Fruit fly (Drosophila melanogaster) whole organism, embryonic: ENCODE results near the gene Ctr9.

Experiments
- CG12942 ChIP-seq: fragments of 200-800 bp; sonication (Bioruptor generic); optimal IDR thresholded peaks from 3 replicates; lab custom pipeline; 2016; ENCODE audit warnings: missing biosample characterization, missing genetic modification characterization
- CG14014 ChIP-seq: fragments of 200-800 bp; sonication (Bioruptor generic); IDR thresholded peaks from 2 replicates; pipeline ENCODE4 v1.3.6; 2022; ENCODE audit warnings: missing biosample characterization, missing genetic modification characterization
- CG15479 ChIP-seq: fragments of 200-800 bp; sonication (Bioruptor generic); optimal IDR thresholded peaks from 3 replicates; lab custom pipeline; 2019; ENCODE audit warnings: missing biosample characterization, mild to moderate bottlenecking, missing genetic modification characterization, moderate library complexity
- CG1602 ChIP-seq: fragments of 200-800 bp; sonication (Bioruptor generic); optimal IDR thresholded peaks from 3 replicates; lab custom pipeline; 2016; ENCODE audit warnings: missing biosample characterization, missing genetic modification characterization
- CG16779 ChIP-seq: fragments of 200-800 bp; sonication (Bioruptor generic); IDR thresholded peaks from 2 replicates; pipeline ENCODE4 v1.3.6; 2022; ENCODE audit warnings: missing biosample characterization, missing genetic modification characterization
- CG16813 ChIP-seq: fragments of 200-800 bp; sonication (Bioruptor generic); IDR thresholded peaks from 3 replicates; pipeline ENCODE4 v1.3.6; 2022; ENCODE audit warnings: missing biosample characterization, missing genetic modification characterization; ENCODE audit not compliant: partially characterized antibody
- CG17359 ChIP-seq: fragments of 200-800 bp; sonication (Bioruptor generic); optimal IDR thresholded peaks from 3 replicates; lab custom pipeline; 2018; ENCODE audit warnings: missing biosample characterization, mild to moderate bottlenecking, missing genetic modification characterization, moderate library complexity
- CG17829 ChIP-seq: fragments of 200-800 bp; optimal IDR thresholded peaks from 2 replicates; lab custom pipeline; 2019; ENCODE audit warnings: missing biosample characterization, mild to moderate bottlenecking, missing genetic modification characterization, moderate library complexity
- CG18262 ChIP-seq: fragments of 200-800 bp; optimal IDR thresholded peaks from 3 replicates; lab custom pipeline; 2019; ENCODE audit warnings: missing biosample characterization, mild to moderate bottlenecking, missing genetic modification characterization, moderate library complexity
- CG2202 ChIP-seq: fragments of 200-800 bp; sonication (Bioruptor generic); optimal IDR thresholded peaks from 2 replicates; lab custom pipeline; 2018; ENCODE audit warnings: missing biosample characterization, mild to moderate bottlenecking, missing genetic modification characterization
- CG2889 ChIP-seq: fragments of 200-800 bp; sonication (Bioruptor generic); IDR thresholded peaks from 3 replicates; pipeline ENCODE4 v1.3.6; 2022; ENCODE audit warnings: missing biosample characterization, missing genetic modification characterization
- CG33557 ChIP-seq: fragments of 200-800 bp; sonication (Bioruptor generic); optimal IDR thresholded peaks from 2 replicates; lab custom pipeline; 2019; ENCODE audit warnings: missing biosample characterization, mild to moderate bottlenecking, missing genetic modification characterization, moderate library complexity
- CG34224 ChIP-seq: fragments of 200-800 bp; sonication (Bioruptor generic); IDR thresholded peaks from 3 replicates; pipeline ENCODE4 v1.3.6; 2022; ENCODE audit warnings: missing biosample characterization, missing genetic modification characterization; ENCODE audit not compliant: partially characterized antibody
- CG34422 ChIP-seq: fragments of 200-800 bp; sonication (Bioruptor generic); IDR thresholded peaks from 3 replicates; pipeline ENCODE4 v1.3.6; 2022; ENCODE audit warnings: missing biosample characterization, missing genetic modification characterization
- CG4820 ChIP-seq: fragments of 200-800 bp; sonication (Bioruptor generic); optimal IDR thresholded peaks from 3 replicates; lab custom pipeline; 2016; ENCODE audit warnings: missing biosample characterization, missing genetic modification characterization
- CG7556 ChIP-seq: fragments of 200-800 bp; sonication (Bioruptor generic); optimal IDR thresholded peaks from 2 replicates; lab custom pipeline; 2017; ENCODE audit warnings: missing biosample characterization, mild to moderate bottlenecking, missing genetic modification characterization
- CG7963 ChIP-seq: fragments of 200-800 bp; sonication (Bioruptor generic); IDR thresholded peaks from 3 replicates; pipeline ENCODE4 v1.3.6; 2022; ENCODE audit warnings: missing biosample characterization, missing genetic modification characterization; ENCODE audit not compliant: partially characterized antibody
- CG9932 ChIP-seq: fragments of 200-800 bp; sonication (Bioruptor generic); IDR thresholded peaks from 2 replicates; pipeline ENCODE4 v1.3.6; 2022; ENCODE audit warnings: missing biosample characterization, missing genetic modification characterization
- D19B ChIP-seq: fragments of 200-800 bp; sonication (Bioruptor generic); optimal IDR thresholded peaks from 2 replicates; lab custom pipeline; 2017; ENCODE audit warnings: missing biosample characterization, mild to moderate bottlenecking, missing genetic modification characterization
- Dbx ChIP-seq: fragments of 200-800 bp; sonication (Bioruptor generic); IDR thresholded peaks from 3 replicates; pipeline ENCODE4 v1.3.6; 2022; ENCODE audit warnings: missing biosample characterization, missing genetic modification characterization
- Dll ChIP-seq: fragments of 200-800 bp; sonication (Bioruptor generic); IDR thresholded peaks from 4 replicates; pipeline ENCODE4 v1.3.6; 2022; ENCODE audit warnings: missing biosample characterization, missing genetic modification characterization; ENCODE audit not compliant: partially characterized antibody
- E2f2 ChIP-seq: fragments of 200-800 bp; sonication (Bioruptor generic); IDR thresholded peaks from 2 replicates; pipeline ENCODE4 v1.3.6; 2022; ENCODE audit warnings: missing biosample characterization, missing genetic modification characterization
- HmgZ ChIP-seq: fragments of 200-800 bp; sonication (Bioruptor generic); optimal IDR thresholded peaks from 2 replicates; lab custom pipeline; 2018; ENCODE audit warnings: missing biosample characterization, mild to moderate bottlenecking, missing genetic modification characterization
- MTF-1 ChIP-seq: fragments of 200-800 bp; sonication (Bioruptor generic); optimal IDR thresholded peaks from 2 replicates; lab custom pipeline; 2018; ENCODE audit warnings: missing biosample characterization, mild to moderate bottlenecking, missing genetic modification characterization, borderline replicate concordance
- NC2α ChIP-seq: fragments of 200-800 bp; sonication (Bioruptor generic); optimal IDR thresholded peaks from 2 replicates; lab custom pipeline; 2016; ENCODE audit warnings: missing biosample characterization, missing genetic modification characterization
- PHDP ChIP-seq: fragments of 200-800 bp; sonication (Bioruptor generic); optimal IDR thresholded peaks from 3 replicates; lab custom pipeline; 2018; ENCODE audit warnings: missing biosample characterization, mild to moderate bottlenecking, missing genetic modification characterization, moderate library complexity
- ab ChIP-seq: fragments of 200-800 bp; sonication (Bioruptor generic); optimal IDR thresholded peaks from 2 replicates; lab custom pipeline; 2016; ENCODE audit warnings: missing biosample characterization, missing genetic modification characterization
- al ChIP-seq: fragments of 200-800 bp; sonication (Bioruptor generic); IDR thresholded peaks from 2 replicates; pipeline ENCODE4 v1.3.6; 2022; ENCODE audit warnings: missing biosample characterization, missing genetic modification characterization
- cato ChIP-seq: fragments of 200-800 bp; sonication (Bioruptor generic); optimal IDR thresholded peaks from 2 replicates; lab custom pipeline; 2016; ENCODE audit warnings: missing biosample characterization, missing genetic modification characterization, borderline replicate concordance
- chif ChIP-seq, 2 experiments: fragments of 200-800 bp; sonication (Bioruptor generic); optimal IDR thresholded peaks; 3 replicates each; lab custom pipeline; 2016; ENCODE audit warnings: missing biosample characterization in 2 of 2, missing genetic modification characterization in 2 of 2
- ci ChIP-seq: fragments of 200-800 bp; sonication (Bioruptor generic); IDR thresholded peaks from 3 replicates; pipeline ENCODE4 v1.3.6; 2022; ENCODE audit warnings: missing biosample characterization, missing genetic modification characterization
- dm ChIP-seq: fragments of 200-800 bp; sonication (Bioruptor generic); optimal IDR thresholded peaks from 3 replicates; lab custom pipeline; 2016; ENCODE audit warnings: missing biosample characterization, missing genetic modification characterization
- dysf ChIP-seq: fragments of 200-800 bp; sonication (Bioruptor generic); IDR thresholded peaks from 3 replicates; pipeline ENCODE4 v1.3.6; 2022; ENCODE audit warnings: missing biosample characterization, missing genetic modification characterization
- eve ChIP-seq, 2 experiments: fragments of >200 bp; optimal IDR thresholded peaks; 2 replicates each; lab custom pipeline; 2017; ENCODE audit warnings: missing biosample characterization in 2 of 2, missing genetic modification characterization in 2 of 2
- fd3F ChIP-seq: fragments of 200-800 bp; sonication (Bioruptor generic); optimal IDR thresholded peaks from 2 replicates; lab custom pipeline; 2018; ENCODE audit warnings: missing biosample characterization, mild to moderate bottlenecking, missing genetic modification characterization, moderate library complexity
- fu2 ChIP-seq: fragments of 200-800 bp; sonication (Bioruptor generic); optimal IDR thresholded peaks from 2 replicates; lab custom pipeline; 2016; ENCODE audit warnings: missing biosample characterization, missing genetic modification characterization
- h ChIP-seq: fragments of >200 bp; optimal IDR thresholded peaks from 2 replicates; lab custom pipeline; 2017
- her ChIP-seq: fragments of 200-800 bp; sonication (Bioruptor generic); optimal IDR thresholded peaks from 2 replicates; lab custom pipeline; 2016; ENCODE audit warnings: missing biosample characterization, missing genetic modification characterization
- ind ChIP-seq: fragments of 200-800 bp; sonication (Bioruptor generic); optimal IDR thresholded peaks from 3 replicates; lab custom pipeline; 2016; ENCODE audit warnings: missing biosample characterization, missing genetic modification characterization
- jing ChIP-seq: fragments of 200-800 bp; sonication (Bioruptor generic); optimal IDR thresholded peaks from 2 replicates; lab custom pipeline; 2018; ENCODE audit warnings: missing biosample characterization, mild to moderate bottlenecking, missing genetic modification characterization
- knrl ChIP-seq: fragments of 200-800 bp; sonication (Bioruptor generic); IDR thresholded peaks from 3 replicates; pipeline ENCODE4 v1.3.6; 2022; ENCODE audit warnings: missing biosample characterization, missing genetic modification characterization; ENCODE audit not compliant: partially characterized antibody
- mld ChIP-seq: fragments of 200-800 bp; sonication (Bioruptor generic); IDR thresholded peaks from 3 replicates; pipeline ENCODE4 v1.3.6; 2022; ENCODE audit warnings: missing biosample characterization, missing genetic modification characterization; ENCODE audit not compliant: partially characterized antibody
- pho ChIP-seq: fragments of 200-800 bp; sonication (Bioruptor generic); optimal IDR thresholded peaks from 2 replicates; lab custom pipeline; 2016; ENCODE audit warnings: missing biosample characterization, missing genetic modification characterization
- schlank ChIP-seq: fragments of 200-800 bp; sonication (Bioruptor generic); optimal IDR thresholded peaks from 2 replicates; lab custom pipeline; 2018; ENCODE audit warnings: missing biosample characterization, mild to moderate bottlenecking, missing genetic modification characterization
- sd ChIP-seq: fragments of 200-800 bp; sonication (Bioruptor generic); optimal IDR thresholded peaks from 3 replicates; lab custom pipeline; 2018; ENCODE audit warnings: missing biosample characterization, mild to moderate bottlenecking, missing genetic modification characterization, moderate library complexity
- sug ChIP-seq: fragments of 200-800 bp; optimal IDR thresholded peaks from 2 replicates; lab custom pipeline; 2019; ENCODE audit warnings: missing biosample characterization, mild to moderate bottlenecking, missing genetic modification characterization, moderate library complexity
- vfl ChIP-seq: fragments of 200-800 bp; sonication (Bioruptor generic); optimal IDR thresholded peaks from 2 replicates; lab custom pipeline; 2016; ENCODE audit warnings: missing biosample characterization, missing genetic modification characterization
- vnd ChIP-seq: fragments of 200-800 bp; sonication (Bioruptor generic); IDR thresholded peaks from 3 replicates; pipeline ENCODE4 v1.3.6; 2022; ENCODE audit warnings: missing biosample characterization, missing genetic modification characterization; ENCODE audit not compliant: partially characterized antibody
- zen2 ChIP-seq: fragments of 200-800 bp; sonication (Bioruptor generic); IDR thresholded peaks from 3 replicates; pipeline ENCODE4 v1.3.6; 2022; ENCODE audit warnings: missing biosample characterization, missing genetic modification characterization; ENCODE audit not compliant: partially characterized antibody

Ctr9 gene

dm6 chr3L:1342133-1342580 lies 35.1 kb downstream of the Ctr9 start, which contains the start of gene indra (continued):
- TF ChIP-seq knrl (GFP tag; lab: Robert Waterston, UW) (peak; percentile 33; the same call in 1 of the 3 replicates), CG14014 (GFP tag; lab: Robert Waterston, UW) (peak; percentile 57; the same call in 1 of the 2 replicates), mld (GFP tag; lab: Robert Waterston, UW) (0 out of 3 replicates have a peak, but pooled peaks have one; percentile 53), Dll (GFP tag; lab: Robert Waterston, UW) (peak; percentile 57; the same call in 2 of the 4 replicates), ab (peak; percentile 21), CG7963 (GFP tag; lab: Robert Waterston, UW) (peak; percentile 27; the same call in 1 of the 3 replicates), ind (GFP tag; lab: Kevin White, UChicago) (peak; percentile 56), her (GFP tag; lab: Kevin White, UChicago) (peak; percentile 8), fd3F (GFP tag; lab: Kevin White, UChicago) (peak; percentile 11), vfl (peak; percentile 13), MTF-1 (GFP tag; lab: Kevin White, UChicago) (no peak), CG1602 (GFP tag; lab: Kevin White, UChicago) (peak; percentile 58), vnd (GFP tag; lab: Robert Waterston, UW) (peak; percentile 46; the same call in 2 of the 3 replicates), sug (tag; lab: Kevin White, UChicago) (peak; percentile 73), sd (no peak), CG34422 (peak; percentile 19; the same call in 1 of the 3 replicates), CG34224 (GFP tag; lab: Robert Waterston, UW) (peak; percentile 37; the same call in 1 of the 3 replicates), CG18262 (tag; lab: Kevin White, UChicago) (peak; percentile 45), CG9932 (peak; percentile 72), E2f2 (GFP tag; lab: Robert Waterston, UW) (peak; percentile 77), al (GFP tag; lab: Robert Waterston, UW) (0 out of 2 replicates have a peak, but pooled peaks have one; percentile 26), h (lab: Kevin White, UChicago) (no peak), CG15479 (GFP tag; lab: Kevin White, UChicago) (peak; percentile 39), CG16779 (GFP tag; lab: Robert Waterston, UW) (no peak), ci (GFP tag; lab: Robert Waterston, UW) (0 out of 3 replicates have a peak, but pooled peaks have one; percentile 58), dysf (peak; percentile 39; the same call in 1 of the 3 replicates), chif (GFP tag; optimal IDR thresholded peaks at IDR 0.05; lab: Kevin White, UChicago) (peak; percentile 8 to 69), CG7556 (GFP tag; lab: Kevin White, UChicago) (peak; percentile 23), jing (no peak), CG2202 (tag; lab: Kevin White, UChicago) (no peak), D19B (GFP tag; lab: Kevin White, UChicago) (no peak), CG16813 (peak; percentile 60), zen2 (GFP tag; lab: Robert Waterston, UW) (no peak), Dbx (GFP tag; lab: Robert Waterston, UW) (peak; percentile 46; the same call in 1 of the 3 replicates), CG17829 (tag; lab: Kevin White, UChicago) (peak; percentile 46), CG2889 (GFP tag; lab: Robert Waterston, UW) (0 out of 3 replicates have a peak, but pooled peaks have one; percentile 21), CG17359 (tag; lab: Kevin White, UChicago) (peak; percentile 32), fu2 (GFP tag; lab: Kevin White, UChicago) (peak; percentile 71), PHDP (peak; percentile 64), CG12942 (GFP tag; lab: Kevin White, UChicago) (peak; percentile 36), schlank (tag; lab: Kevin White, UChicago) (no peak), pho (peak; percentile 63), dm (GFP tag; lab: Kevin White, UChicago) (peak; percentile 93), cato (GFP tag; lab: Kevin White, UChicago) (peak; percentile 64), CG33557 (GFP tag; lab: Kevin White, UChicago) (peak; percentile 45), NC2α (GFP tag; lab: Kevin White, UChicago) (no peak), HmgZ (tag; lab: Kevin White, UChicago) (peak; percentile 69), eve (GFP tag; optimal IDR thresholded peaks at IDR 0.05; lab: Kevin White, UChicago) (no peak), CG4820 (GFP tag; lab: Kevin White, UChicago) (peak; percentile 36)
